Worm (Caenorhabditis elegans) whole organism, young adult: ENCODE results near the gene spp-27.

Experiments
- B0261.1 ChIP-seq: sonication (generic microtip); optimal IDR thresholded peaks from 2 replicates; lab custom pipeline; 2016; ENCODE audit warnings: mild to moderate bottlenecking, missing genetic modification characterization, moderate library complexity, missing compliant biosample characterization
- D2030.7 ChIP-seq: fragments of 200-800 bp; sonication (Bioruptor generic); IDR thresholded peaks from 2 replicates; pipeline ENCODE4 v1.3.6; 2022; ENCODE audit warnings: missing genetic modification reagents, missing genetic modification characterization, missing compliant biosample characterization
- K11D2.4 ChIP-seq: fragments of 200-800 bp; sonication (Bioruptor generic); IDR thresholded peaks from 2 replicates; pipeline ENCODE4 v1.3.6; 2022; ENCODE audit warnings: missing genetic modification reagents, missing genetic modification characterization, missing compliant biosample characterization
- Y53G8AR.9 ChIP-seq: fragments of 200-800 bp; sonication (Bioruptor generic); conservative IDR thresholded peaks from 2 replicates; pipeline ENCODE4 v1.3.6; 2022; ENCODE audit warnings: missing genetic modification reagents, missing genetic modification characterization, missing compliant biosample characterization
- Y67H2A.10 ChIP-seq: fragments of 200-800 bp; sonication (Bioruptor generic); conservative IDR thresholded peaks from 2 replicates; pipeline ENCODE4 v1.3.6; 2022; ENCODE audit warnings: missing genetic modification reagents, missing genetic modification characterization, missing compliant biosample characterization
- Y95B8A.8 ChIP-seq: fragments of 200-800 bp; sonication (Bioruptor generic); IDR thresholded peaks from 2 replicates; pipeline ENCODE4 v1.3.6; 2022; ENCODE audit warnings: missing genetic modification reagents, missing genetic modification characterization, missing compliant biosample characterization
- ZK185.1 ChIP-seq: sonication (generic microtip); optimal IDR thresholded peaks from 2 replicates; lab custom pipeline; 2016; ENCODE audit warnings: mild to moderate bottlenecking, missing genetic modification characterization, missing compliant biosample characterization; ENCODE audit not compliant: poor library complexity, severe bottlenecking
- ama-1 ChIP-seq, 3 experiments: fragments of 150-350 bp in 1 of 3; sonication (generic microtip) in 2 of 3; optimal IDR thresholded peaks; 2 replicates each; lab custom pipeline; 2014 to 2018; ENCODE audit warnings: missing biosample characterization in 2 of 3, missing genetic modification characterization in 2 of 3, missing genetic modification reagents in 2 of 3
- attf-5 ChIP-seq: fragments of 200-800 bp; sonication (Bioruptor generic); optimal IDR thresholded peaks from 2 replicates; lab custom pipeline; 2018; ENCODE audit warnings: mild to moderate bottlenecking, missing genetic modification characterization, missing compliant biosample characterization
- attf-6 ChIP-seq: fragments of 200-800 bp; sonication (Bioruptor generic); IDR thresholded peaks from 2 replicates; pipeline ENCODE4 v1.3.6; 2022; ENCODE audit warnings: missing genetic modification reagents, missing genetic modification characterization, missing compliant biosample characterization
- bed-1 ChIP-seq: fragments of 200-800 bp; sonication (Bioruptor generic); IDR thresholded peaks from 2 replicates; pipeline ENCODE4 v1.3.6; 2022; ENCODE audit warnings: missing genetic modification reagents, missing genetic modification characterization, missing compliant biosample characterization
- bed-2 ChIP-seq: fragments of 200-800 bp; sonication (Bioruptor generic); IDR thresholded peaks from 2 replicates; pipeline ENCODE4 v1.3.6; 2022; ENCODE audit warnings: missing genetic modification reagents, missing genetic modification characterization, missing compliant biosample characterization
- cebp-2 ChIP-seq: fragments of 200-800 bp; sonication (Bioruptor generic); IDR thresholded peaks from 2 replicates; pipeline ENCODE4 v1.3.6; 2022; ENCODE audit warnings: missing genetic modification characterization, missing compliant biosample characterization
- ceh-40 ChIP-seq: fragments of 200-800 bp; sonication (Bioruptor generic); IDR thresholded peaks from 2 replicates; pipeline ENCODE4 v1.3.6; 2022; ENCODE audit warnings: missing genetic modification characterization, missing compliant biosample characterization
- ceh-58 ChIP-seq: fragments of 200-800 bp; sonication (Bioruptor generic); IDR thresholded peaks from 2 replicates; pipeline ENCODE4 v1.3.6; 2022; ENCODE audit warnings: missing genetic modification characterization, missing compliant biosample characterization
- ceh-91 ChIP-seq: fragments of 200-800 bp; sonication (Bioruptor generic); IDR thresholded peaks from 2 replicates; pipeline ENCODE4 v1.3.6; 2022; ENCODE audit warnings: missing genetic modification reagents, missing genetic modification characterization, missing compliant biosample characterization
- die-1 ChIP-seq: sonication (generic microtip); optimal IDR thresholded peaks from 2 replicates; lab custom pipeline; 2016; ENCODE audit warnings: missing genotype, mild to moderate bottlenecking, missing genetic modification characterization, missing compliant biosample characterization
- dpl-1 ChIP-seq: fragments of 150-350 bp; optimal IDR thresholded peaks from 2 replicates; lab custom pipeline; 2014; ENCODE audit warnings: missing biosample characterization, missing genetic modification reagents, missing genetic modification characterization
- efl-1 ChIP-seq: fragments of 150-350 bp; optimal IDR thresholded peaks from 2 replicates; lab custom pipeline; 2014; ENCODE audit warnings: missing biosample characterization, missing genetic modification reagents, missing genetic modification characterization
- egl-18 ChIP-seq: fragments of 200-800 bp; sonication (Bioruptor generic); IDR thresholded peaks from 2 replicates; pipeline ENCODE4 v1.3.6; 2022; ENCODE audit warnings: missing genetic modification reagents, missing genetic modification characterization, missing compliant biosample characterization
- ets-4 ChIP-seq: fragments of 200-800 bp; sonication (Bioruptor generic); optimal IDR thresholded peaks from 2 replicates; lab custom pipeline; 2018; ENCODE audit warnings: mild to moderate bottlenecking, missing genetic modification characterization, missing compliant biosample characterization
- him-1 ChIP-seq: sonication (generic microtip); optimal IDR thresholded peaks from 2 replicates; lab custom pipeline; 2016; ENCODE audit warnings: missing genotype, missing genetic modification reagents, missing genetic modification characterization, missing compliant biosample characterization
- hlh-26 ChIP-seq: fragments of 200-800 bp; sonication (Bioruptor generic); conservative IDR thresholded peaks from 2 replicates; pipeline ENCODE4 v1.3.6; 2022; ENCODE audit warnings: missing genetic modification reagents, missing genetic modification characterization, missing compliant biosample characterization
- hmg-1.2 ChIP-seq: fragments of 200-800 bp; sonication (Bioruptor generic); IDR thresholded peaks from 2 replicates; pipeline ENCODE4 v1.3.6; 2022; ENCODE audit warnings: missing genetic modification reagents, missing genetic modification characterization, missing compliant biosample characterization
- hrde-1 ChIP-seq: sonication (generic microtip); optimal IDR thresholded peaks from 2 replicates; lab custom pipeline; 2016; ENCODE audit warnings: missing genetic modification characterization, mild to moderate bottlenecking, missing compliant biosample characterization, moderate library complexity, missing genotype, missing genetic modification reagents, borderline replicate concordance
- lin-26 ChIP-seq: fragments of 200-800 bp; sonication (Bioruptor generic); IDR thresholded peaks from 2 replicates; pipeline ENCODE4 v1.3.6; 2022; ENCODE audit warnings: missing genetic modification reagents, missing genetic modification characterization, missing compliant biosample characterization
- lin-40 ChIP-seq: sonication (generic microtip); optimal IDR thresholded peaks from 2 replicates; lab custom pipeline; 2016; ENCODE audit warnings: missing genetic modification characterization, mild to moderate bottlenecking, missing compliant biosample characterization, missing genotype, missing genetic modification reagents
- lsl-1 ChIP-seq: fragments of 200-800 bp; sonication (Bioruptor generic); optimal IDR thresholded peaks from 2 replicates; lab custom pipeline; 2018; ENCODE audit warnings: mild to moderate bottlenecking, missing genetic modification characterization, moderate library complexity, missing compliant biosample characterization
- lsy-27 ChIP-seq: sonication (generic microtip); optimal IDR thresholded peaks from 2 replicates; lab custom pipeline; 2017; ENCODE audit warnings: missing genetic modification characterization, mild to moderate bottlenecking, missing compliant biosample characterization, antibody characterized with exemption, missing genotype, borderline replicate concordance; ENCODE audit not compliant: insufficient read depth
- madf-6 ChIP-seq: fragments of 200-800 bp; sonication (Bioruptor generic); IDR thresholded peaks from 2 replicates; pipeline ENCODE4 v1.3.6; 2022; ENCODE audit warnings: missing genetic modification reagents, missing genetic modification characterization, missing compliant biosample characterization
- nfya-2 ChIP-seq: fragments of 200-800 bp; sonication (Bioruptor generic); IDR thresholded peaks from 2 replicates; pipeline ENCODE4 v1.3.6; 2022; ENCODE audit warnings: missing genetic modification reagents, missing genetic modification characterization, missing compliant biosample characterization
- nfyb-1 ChIP-seq: fragments of 200-800 bp; sonication (Bioruptor generic); IDR thresholded peaks from 2 replicates; pipeline ENCODE4 v1.3.6; 2022; ENCODE audit warnings: missing genetic modification reagents, missing genetic modification characterization, missing compliant biosample characterization
- nhr-90 ChIP-seq: sonication (generic microtip); optimal IDR thresholded peaks from 2 replicates; lab custom pipeline; 2016; ENCODE audit warnings: missing genotype, mild to moderate bottlenecking, missing genetic modification characterization, missing compliant biosample characterization
- pbrm-1 ChIP-seq: fragments of 200-800 bp; sonication (Bioruptor generic); IDR thresholded peaks from 2 replicates; pipeline ENCODE4 v1.3.6; 2022; ENCODE audit warnings: missing genetic modification reagents, missing genetic modification characterization, missing compliant biosample characterization
- rcor-1 ChIP-seq: fragments of 200-800 bp; sonication (Bioruptor generic); IDR thresholded peaks from 2 replicates; pipeline ENCODE4 v1.3.6; 2022; ENCODE audit warnings: missing genetic modification reagents, missing genetic modification characterization, missing compliant biosample characterization
- sdz-38 ChIP-seq: sonication (generic microtip); optimal IDR thresholded peaks from 2 replicates; lab custom pipeline; 2016; ENCODE audit warnings: missing genotype, missing genetic modification characterization, missing compliant biosample characterization
- snpc-3.4 ChIP-seq: sonication (generic microtip); optimal IDR thresholded peaks from 2 replicates; lab custom pipeline; 2017; ENCODE audit warnings: missing genetic modification characterization, mild to moderate bottlenecking, missing compliant biosample characterization, antibody characterized with exemption, moderate library complexity, missing genotype, missing genetic modification reagents
- snpc-4 ChIP-seq, 5 experiments: fragments of 150-350 bp in 1 of 5; sonication (generic microtip) in 4 of 5; optimal IDR thresholded peaks; 2 replicates each; lab custom pipeline; 2014 to 2018; ENCODE audit warnings: missing genetic modification characterization in 5 of 5, missing biosample characterization in 3 of 5, antibody characterized with exemption in 2 of 5, mild to moderate bottlenecking in 2 of 5, missing compliant biosample characterization in 2 of 5, missing genotype in 2 of 5, moderate library complexity in 2 of 5, missing genetic modification reagents in 1 of 5
- ztf-18 ChIP-seq: sonication (generic microtip); optimal IDR thresholded peaks from 2 replicates; lab custom pipeline; 2016; ENCODE audit warnings: missing genotype, mild to moderate bottlenecking, missing genetic modification characterization, missing compliant biosample characterization
- ztf-22 ChIP-seq: fragments of 200-800 bp; sonication (Bioruptor generic); optimal IDR thresholded peaks from 2 replicates; lab custom pipeline; 2018; ENCODE audit warnings: mild to moderate bottlenecking, missing genetic modification characterization, moderate library complexity, missing compliant biosample characterization
- ztf-25 ChIP-seq: fragments of 200-800 bp; sonication (Bioruptor generic); IDR thresholded peaks from 2 replicates; pipeline ENCODE4 v1.3.6; 2022; ENCODE audit warnings: missing genetic modification reagents, missing genetic modification characterization, missing compliant biosample characterization

spp-27 gene

DNA sequence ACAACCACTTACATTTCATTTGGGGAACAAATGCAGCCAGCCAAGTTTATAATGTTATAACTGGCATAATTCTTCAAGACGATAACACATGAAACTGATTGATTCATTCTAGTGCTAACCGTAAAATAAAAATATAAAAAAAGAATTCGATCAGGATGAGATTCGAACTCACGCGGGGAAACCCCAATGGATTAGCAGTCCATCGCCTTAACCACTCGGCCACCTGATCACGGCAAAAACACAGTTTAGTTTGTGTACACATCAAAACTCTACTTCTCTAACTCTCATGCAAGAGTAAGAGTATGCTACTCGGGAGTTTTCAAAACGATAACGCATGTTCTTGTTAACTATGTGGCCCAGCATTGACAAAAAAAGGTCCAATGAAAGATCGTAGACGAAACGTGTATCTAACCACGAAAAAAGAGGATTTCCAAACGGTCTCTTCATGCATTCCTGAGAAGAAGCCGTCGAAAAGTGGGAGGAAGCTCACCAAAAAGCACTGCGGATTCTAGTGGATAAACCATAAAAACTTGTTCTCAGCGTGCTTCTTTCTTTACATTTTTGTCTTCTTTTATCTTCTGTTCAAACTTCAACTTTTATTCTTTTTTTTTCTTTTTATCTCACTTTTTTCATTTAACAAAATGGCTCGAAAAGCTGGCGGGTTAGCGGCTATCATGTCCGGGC lies 5.1 kb downstream of the spp-27 start, which contains the start of gene twk-10 (continued):
- 0 out of 2 replicates have a peak, but pooled peaks have one; percentile 72 for TF ChIP-seq ceh-58 (GFP tag; lab: Robert Waterston, UW)
- TF ChIP-seq pbrm-1 (GFP tag; lab: Robert Waterston, UW): peak; percentile 52; the same call in 1 of the 2 replicates
- TF ChIP-seq nhr-90: peak; percentile 78
- no peak for TF ChIP-seq attf-6 (GFP tag; lab: Robert Waterston, UW)
- peak; percentile 70 for TF ChIP-seq ZK185.1 (tag; lab: Kevin White, UChicago)
- TF ChIP-seq lsl-1 (GFP tag; lab: Kevin White, UChicago): peak; percentile 7
- TF ChIP-seq ets-4 (GFP tag; lab: Kevin White, UChicago): peak; percentile 18
- no peak for TF ChIP-seq dpl-1 (GFP tag; lab: Kevin White, UChicago)
- no peak for TF ChIP-seq nfya-2
- TF ChIP-seq lsy-27: peak; percentile 51
- TF ChIP-seq attf-5 (GFP tag; lab: Kevin White, UChicago): peak; percentile 53
- TF ChIP-seq him-1 (tag; lab: Kevin White, UChicago): peak; percentile 75
- TF ChIP-seq snpc-4 (GFP tag; optimal IDR thresholded peaks at IDR 0.05; lab: Kevin White, UChicago): peak; percentile 70
- TF ChIP-seq snpc-4 (tag; optimal IDR thresholded peaks at IDR 0.05; lab: Kevin White, UChicago): peak in 1 of 4 experiments; percentile 35
- TF ChIP-seq ceh-40 (GFP tag; lab: Robert Waterston, UW): peak; percentile 57; the same call in 1 of the 2 replicates
- peak; percentile 56 for TF ChIP-seq ztf-18 (tag; lab: Kevin White, UChicago)
- TF ChIP-seq cebp-2: 0 out of 2 replicates have a peak, but pooled peaks have one; percentile 47
- TF ChIP-seq ceh-91: no peak
- TF ChIP-seq nfyb-1: peak; percentile 73; the same call in 1 of the 2 replicates
- TF ChIP-seq die-1 (tag; lab: Kevin White, UChicago): peak; percentile 78
- peak; percentile 84; the same call in 1 of the 2 replicates for TF ChIP-seq ztf-25
- TF ChIP-seq snpc-3.4 (tag; lab: Kevin White, UChicago): peak; percentile 32

DNA sequence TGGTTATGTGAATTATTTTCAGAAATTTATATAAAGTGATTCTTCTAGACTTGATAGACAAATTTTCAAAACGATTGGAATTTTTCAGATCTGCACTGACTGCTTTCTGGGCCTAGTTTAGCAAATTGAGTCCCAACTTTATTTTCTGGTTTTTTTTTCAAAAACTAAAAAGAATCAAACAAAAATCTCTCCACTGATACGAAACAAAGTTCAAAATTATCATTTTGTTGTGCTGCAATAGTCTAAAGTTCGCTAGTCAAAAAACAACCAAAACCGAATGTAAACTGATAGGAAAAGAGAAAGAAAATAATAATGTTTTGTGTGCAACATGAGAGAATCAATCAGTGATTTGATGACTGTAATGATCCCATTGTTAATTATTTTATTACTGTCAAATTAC lies 7.1 kb downstream of the spp-27 start, which contains the start of gene lipl-4:
lipl-4 (plus strand) TSS at position 301 of the 400 bp plus-strand sequence.
- no peak for TF ChIP-seq hrde-1 (tag; lab: Kevin White, UChicago)
- no peak for TF ChIP-seq bed-2
- TF ChIP-seq D2030.7 (GFP tag; lab: Robert Waterston, UW): no peak
- TF ChIP-seq hmg-1.2 (GFP tag; lab: Robert Waterston, UW): no peak

DNA sequence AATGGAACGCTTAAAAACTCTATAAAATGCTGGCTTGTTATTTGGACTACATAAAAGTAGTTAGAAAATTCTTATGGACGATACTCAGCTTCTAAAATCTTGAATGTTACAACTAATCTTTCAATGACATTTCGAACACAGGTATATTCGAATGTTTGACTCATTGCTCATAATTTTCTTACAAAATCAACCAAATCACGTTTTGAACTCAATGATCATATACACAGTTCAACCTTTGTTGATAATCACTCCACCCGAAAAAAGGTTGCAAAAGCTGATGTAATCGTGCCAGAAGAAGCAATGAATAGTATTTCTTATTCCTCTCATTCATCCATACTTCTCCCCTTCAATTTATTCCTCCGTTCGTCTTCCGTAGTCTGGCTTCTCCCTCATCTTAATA lies 7.8 kb downstream of the spp-27 start, which contains the start of gene K04A8.20:
K04A8.20 (plus strand) TSS at position 301 of the 400 bp plus-strand sequence.
- no peak for TF ChIP-seq lin-26 (GFP tag; lab: Robert Waterston, UW)
- no peak for TF ChIP-seq dpl-1 (GFP tag; lab: Kevin White, UChicago)
- TF ChIP-seq lin-40 (tag; lab: Kevin White, UChicago): no peak
- no peak for TF ChIP-seq rcor-1 (GFP tag; lab: Robert Waterston, UW)

DNA sequence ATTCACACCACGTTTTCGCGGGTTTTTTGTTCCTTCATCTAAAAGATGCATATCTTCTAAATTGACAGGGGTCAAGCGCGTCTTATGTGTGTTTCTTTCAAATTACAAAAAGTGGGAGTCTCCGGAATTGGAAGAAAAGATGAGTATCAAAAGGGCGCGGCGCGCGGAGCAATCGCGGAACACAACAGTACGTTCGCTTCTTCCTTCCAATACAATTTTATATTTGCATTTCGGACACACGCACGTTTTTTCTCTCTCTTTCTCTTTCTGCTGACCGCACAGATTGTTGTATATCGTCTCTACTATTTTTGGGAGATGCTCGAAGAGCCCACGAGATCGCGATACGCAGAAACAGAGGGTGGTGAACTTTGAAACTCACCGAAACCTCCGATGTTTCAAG lies 8.6 kb downstream of the spp-27 start:
- no peak for TF ChIP-seq D2030.7 (GFP tag; lab: Robert Waterston, UW)
- TF ChIP-seq bed-1: no peak
- TF ChIP-seq egl-18: no peak
- TF ChIP-seq nfya-2: no peak
- TF ChIP-seq madf-6 (GFP tag; lab: Robert Waterston, UW): no peak
- no peak for TF ChIP-seq efl-1 (GFP tag; lab: Kevin White, UChicago)
- no peak for TF ChIP-seq lsy-27
- no peak for TF ChIP-seq sdz-38 (tag; lab: Kevin White, UChicago)
- no peak for TF ChIP-seq hrde-1 (tag; lab: Kevin White, UChicago)
- no peak for TF ChIP-seq Y67H2A.10 (GFP tag; lab: Robert Waterston, UW)
- TF ChIP-seq Y53G8AR.9 (GFP tag; lab: Robert Waterston, UW): no peak
- TF ChIP-seq ama-1 (optimal IDR thresholded peaks at IDR 0.05; lab: Kevin White, UChicago): no peak
- no peak for TF ChIP-seq ama-1 (GFP tag; optimal IDR thresholded peaks at IDR 0.05; lab: Kevin White, UChicago)
- TF ChIP-seq hlh-26: no peak
- no peak for TF ChIP-seq Y95B8A.8 (GFP tag; lab: Robert Waterston, UW)
- TF ChIP-seq lin-40 (tag; lab: Kevin White, UChicago): no peak
- TF ChIP-seq ztf-22 (GFP tag; lab: Kevin White, UChicago): no peak
- TF ChIP-seq K11D2.4 (GFP tag; lab: Robert Waterston, UW): no peak
- TF ChIP-seq B0261.1 (tag; lab: Kevin White, UChicago): no peak
